Fruit fly (Drosophila melanogaster) whole organism, embryonic: Measurements from ENCODE around the gene stac.

Source experiments
- Aef1 ChIP-seq: fragments of 200-800 bp; sonication (Bioruptor generic); IDR thresholded peaks from 3 replicates; pipeline ENCODE4 v1.3.6; 2022; ENCODE audit warnings: missing biosample characterization, missing genetic modification characterization
- Atf3 ChIP-seq: fragments of 200-800 bp; sonication (Bioruptor generic); optimal IDR thresholded peaks from 3 replicates; lab custom pipeline; 2016; ENCODE audit warnings: missing biosample characterization, missing genetic modification characterization
- Atf6 ChIP-seq: fragments of 200-800 bp; sonication (Bioruptor generic); IDR thresholded peaks from 2 replicates; pipeline ENCODE4 v1.3.6; 2022; ENCODE audit warnings: missing biosample characterization, missing genetic modification characterization
- CG13123 ChIP-seq: fragments of 200-800 bp; sonication (Bioruptor generic); optimal IDR thresholded peaks from 2 replicates; lab custom pipeline; 2016; ENCODE audit warnings: missing biosample characterization, missing genetic modification characterization
- CG14965 ChIP-seq: fragments of 200-800 bp; sonication (Bioruptor generic); optimal IDR thresholded peaks from 2 replicates; lab custom pipeline; 2016; ENCODE audit warnings: missing biosample characterization, missing genetic modification characterization, borderline replicate concordance
- CG15696 ChIP-seq: fragments of 200-800 bp; sonication (Bioruptor generic); optimal IDR thresholded peaks from 2 replicates; lab custom pipeline; 2019; ENCODE audit warnings: missing biosample characterization, mild to moderate bottlenecking, missing genetic modification characterization, moderate library complexity
- CG16779 ChIP-seq: fragments of 200-800 bp; sonication (Bioruptor generic); IDR thresholded peaks from 2 replicates; pipeline ENCODE4 v1.3.6; 2022; ENCODE audit warnings: missing biosample characterization, missing genetic modification characterization
- CG16815 ChIP-seq: fragments of 200-800 bp; sonication (Bioruptor generic); optimal IDR thresholded peaks from 3 replicates; lab custom pipeline; 2017; ENCODE audit warnings: missing biosample characterization, mild to moderate bottlenecking, missing genetic modification characterization
- CG17359 ChIP-seq: fragments of 200-800 bp; sonication (Bioruptor generic); optimal IDR thresholded peaks from 3 replicates; lab custom pipeline; 2018; ENCODE audit warnings: missing biosample characterization, mild to moderate bottlenecking, missing genetic modification characterization, moderate library complexity
- CG3065 ChIP-seq: fragments of 200-800 bp; sonication (Bioruptor generic); optimal IDR thresholded peaks from 2 replicates; lab custom pipeline; 2016; ENCODE audit warnings: missing biosample characterization, missing genetic modification characterization
- CG31224 ChIP-seq: fragments of 200-800 bp; sonication (Bioruptor generic); IDR thresholded peaks from 2 replicates; pipeline ENCODE4 v1.3.6; 2022; ENCODE audit warnings: missing biosample characterization, missing genetic modification characterization
- CG34376 ChIP-seq: fragments of 200-800 bp; sonication (Bioruptor generic); optimal IDR thresholded peaks from 2 replicates; lab custom pipeline; 2018; ENCODE audit warnings: missing biosample characterization, mild to moderate bottlenecking, missing genetic modification characterization
- CG4424 ChIP-seq: fragments of 200-800 bp; sonication (Bioruptor generic); optimal IDR thresholded peaks from 3 replicates; lab custom pipeline; 2016; ENCODE audit warnings: missing biosample characterization, missing genetic modification characterization
- CG5245 ChIP-seq: fragments of 200-800 bp; sonication (Bioruptor generic); optimal IDR thresholded peaks from 3 replicates; lab custom pipeline; 2016; ENCODE audit warnings: missing biosample characterization, missing genetic modification characterization
- CG6254 ChIP-seq: fragments of 200-800 bp; sonication (Bioruptor generic); optimal IDR thresholded peaks from 3 replicates; lab custom pipeline; 2017; ENCODE audit warnings: mild to moderate bottlenecking, missing biosample characterization, missing genetic modification reagents, missing genetic modification characterization
- CG6813 ChIP-seq: fragments of 200-800 bp; sonication (Bioruptor generic); optimal IDR thresholded peaks from 2 replicates; lab custom pipeline; 2017; ENCODE audit warnings: missing biosample characterization, missing genetic modification characterization, mild to moderate bottlenecking, moderate library complexity, missing genetic modification reagents
- CG8765 ChIP-seq: fragments of 200-800 bp; sonication (Bioruptor generic); IDR thresholded peaks from 2 replicates; pipeline ENCODE4 v1.3.6; 2022; ENCODE audit warnings: missing biosample characterization, missing genetic modification characterization
- CkIIα-i1 ChIP-seq: fragments of 200-800 bp; sonication (Bioruptor generic); IDR thresholded peaks from 2 replicates; pipeline ENCODE4 v1.3.6; 2022; ENCODE audit warnings: missing biosample characterization, missing genetic modification characterization
- Dad ChIP-seq: fragments of 200-800 bp; sonication (Bioruptor generic); optimal IDR thresholded peaks from 3 replicates; lab custom pipeline; 2016; ENCODE audit warnings: missing biosample characterization, missing genetic modification characterization
- Dek ChIP-seq: fragments of 200-800 bp; sonication (Bioruptor generic); optimal IDR thresholded peaks from 3 replicates; lab custom pipeline; 2019; ENCODE audit warnings: missing biosample characterization, mild to moderate bottlenecking, missing genetic modification characterization, moderate library complexity
- Dfd ChIP-seq, 2 experiments: fragments of >200 bp; optimal IDR thresholded peaks; 2 replicates each; lab custom pipeline; 2017; ENCODE audit warnings: missing biosample characterization in 2 of 2, missing genetic modification characterization in 2 of 2
- Drgx ChIP-seq: fragments of 200-800 bp; sonication (Bioruptor generic); IDR thresholded peaks from 2 replicates; pipeline ENCODE4 v1.3.6; 2022; ENCODE audit warnings: missing biosample characterization, missing genetic modification characterization
- Ets65A ChIP-seq: fragments of 200-800 bp; sonication (Bioruptor generic); peaks from one replicate; lab custom pipeline; 2016; ENCODE audit warnings: missing biosample characterization, missing genetic modification characterization
- Ets97D ChIP-seq: fragments of 200-800 bp; sonication (Bioruptor generic); optimal IDR thresholded peaks from 3 replicates; lab custom pipeline; 2016; ENCODE audit warnings: missing biosample characterization, missing genetic modification characterization
- H15 ChIP-seq: fragments of 200-800 bp; sonication (Bioruptor generic); IDR thresholded peaks from 3 replicates; pipeline ENCODE4 v1.3.6; 2022; ENCODE audit warnings: missing biosample characterization, missing genetic modification characterization
- HLH4C ChIP-seq: fragments of 200-800 bp; sonication (Bioruptor generic); IDR thresholded peaks from 3 replicates; pipeline ENCODE4 v1.3.6; 2022; ENCODE audit warnings: missing biosample characterization, missing genetic modification characterization; ENCODE audit not compliant: partially characterized antibody
- Hr51 ChIP-seq, 2 experiments: fragments of 200-800 bp; sonication (Bioruptor generic); optimal IDR thresholded peaks; 2 replicates in 1 of 2; 3 replicates in 1 of 2; lab custom pipeline; 2016 to 2018; ENCODE audit warnings: missing biosample characterization in 2 of 2, missing genetic modification characterization in 2 of 2, mild to moderate bottlenecking in 1 of 2, moderate library complexity in 1 of 2
- Jarid2 ChIP-seq: fragments of 200-800 bp; sonication (Bioruptor generic); optimal IDR thresholded peaks from 3 replicates; lab custom pipeline; 2017; ENCODE audit warnings: mild to moderate bottlenecking, missing biosample characterization, missing genetic modification reagents, missing genetic modification characterization
- Lpt ChIP-seq: fragments of >200 bp; optimal IDR thresholded peaks from 2 replicates; lab custom pipeline; 2018; ENCODE audit warnings: missing biosample characterization, missing genetic modification characterization
- MBD-R2 ChIP-seq: fragments of 200-800 bp; sonication (Bioruptor generic); IDR thresholded peaks from 2 replicates; pipeline ENCODE4 v1.3.6; 2022; ENCODE audit warnings: missing biosample characterization, missing genetic modification characterization
- Myb ChIP-seq: fragments of 200-800 bp; sonication (Bioruptor generic); optimal IDR thresholded peaks from 2 replicates; lab custom pipeline; 2016; ENCODE audit warnings: missing biosample characterization, missing genetic modification characterization
- NfI ChIP-seq: fragments of 200-800 bp; sonication (Bioruptor generic); optimal IDR thresholded peaks from 3 replicates; lab custom pipeline; 2018; ENCODE audit warnings: missing biosample characterization, mild to moderate bottlenecking, missing genetic modification characterization, moderate library complexity
- Optix ChIP-seq: fragments of 200-800 bp; sonication (Bioruptor generic); IDR thresholded peaks from 3 replicates; pipeline ENCODE4 v1.3.6; 2022; ENCODE audit warnings: missing biosample characterization, missing genetic modification characterization
- Poxn ChIP-seq: fragments of 200-800 bp; sonication (Bioruptor generic); IDR thresholded peaks from 2 replicates; pipeline ENCODE4 v1.3.6; 2022; ENCODE audit warnings: missing biosample characterization, missing genetic modification characterization
- Sin3A ChIP-seq: fragments of >200 bp; optimal IDR thresholded peaks from 2 replicates; lab custom pipeline; 2018
- Sox102F ChIP-seq: fragments of 200-800 bp; sonication (Bioruptor generic); optimal IDR thresholded peaks from 2 replicates; lab custom pipeline; 2018; ENCODE audit warnings: missing biosample characterization, mild to moderate bottlenecking, missing genetic modification characterization, moderate library complexity
- ara ChIP-seq: fragments of 200-800 bp; sonication (Bioruptor generic); IDR thresholded peaks from 2 replicates; pipeline ENCODE4 v1.3.6; 2022; ENCODE audit warnings: missing biosample characterization, missing genetic modification characterization
- bbx ChIP-seq: fragments of 200-800 bp; sonication (Bioruptor generic); IDR thresholded peaks from 2 replicates; pipeline ENCODE4 v1.3.6; 2022; ENCODE audit warnings: missing biosample characterization, missing genetic modification characterization; ENCODE audit not compliant: partially characterized antibody
- cad ChIP-seq: fragments of >200 bp; optimal IDR thresholded peaks from 2 replicates; lab custom pipeline; 2017; ENCODE audit warnings: missing biosample characterization, missing genetic modification characterization
- en ChIP-seq: fragments of 200-800 bp; sonication (Bioruptor generic); optimal IDR thresholded peaks from 2 replicates; lab custom pipeline; 2016; ENCODE audit warnings: missing biosample characterization, missing genetic modification characterization
- fd3F ChIP-seq: fragments of 200-800 bp; sonication (Bioruptor generic); optimal IDR thresholded peaks from 2 replicates; lab custom pipeline; 2018; ENCODE audit warnings: missing biosample characterization, mild to moderate bottlenecking, missing genetic modification characterization, moderate library complexity
- gcm2 ChIP-seq: fragments of 200-800 bp; sonication (Bioruptor generic); optimal IDR thresholded peaks from 2 replicates; lab custom pipeline; 2016; ENCODE audit warnings: missing biosample characterization, missing genetic modification characterization
- gfzf ChIP-seq: fragments of 200-800 bp; sonication (Bioruptor generic); optimal IDR thresholded peaks from 2 replicates; lab custom pipeline; 2016; ENCODE audit warnings: missing biosample characterization, mild to moderate bottlenecking, missing genetic modification characterization, moderate library complexity
- jumu ChIP-seq: fragments of 200-800 bp; sonication (Bioruptor generic); optimal IDR thresholded peaks from 3 replicates; lab custom pipeline; 2016; ENCODE audit warnings: missing biosample characterization, missing genetic modification characterization
- lilli ChIP-seq: fragments of 200-800 bp; sonication (Bioruptor generic); optimal IDR thresholded peaks from 3 replicates; lab custom pipeline; 2016; ENCODE audit warnings: missing biosample characterization, missing genetic modification characterization
- onecut ChIP-seq: fragments of 200-800 bp; sonication (Bioruptor generic); IDR thresholded peaks from 2 replicates; pipeline ENCODE4 v1.3.6; 2022; ENCODE audit warnings: missing biosample characterization, missing genetic modification characterization
- otp ChIP-seq: fragments of 200-800 bp; sonication (Bioruptor generic); IDR thresholded peaks from 3 replicates; pipeline ENCODE4, ENCODE4 v1.3.6; 2022; ENCODE audit warnings: missing biosample characterization, missing genetic modification characterization
- p53 ChIP-seq: fragments of 200-800 bp; sonication (Bioruptor generic); optimal IDR thresholded peaks from 2 replicates; lab custom pipeline; 2016; ENCODE audit warnings: missing biosample characterization, missing genetic modification characterization
- pros ChIP-seq: fragments of 200-800 bp; sonication (Bioruptor generic); optimal IDR thresholded peaks from 3 replicates; lab custom pipeline; 2019; ENCODE audit warnings: missing biosample characterization, mild to moderate bottlenecking, missing genetic modification characterization, moderate library complexity
- scrt ChIP-seq: fragments of 200-800 bp; sonication (Bioruptor generic); optimal IDR thresholded peaks from 2 replicates; lab custom pipeline; 2018; ENCODE audit warnings: missing biosample characterization, mild to moderate bottlenecking, missing genetic modification characterization, moderate library complexity
- sens-2 ChIP-seq: fragments of 200-800 bp; sonication (Bioruptor generic); IDR thresholded peaks from 2 replicates; pipeline ENCODE4 v1.3.6; 2022; ENCODE audit warnings: missing biosample characterization, missing genetic modification characterization
- slp2 ChIP-seq: fragments of 200-800 bp; sonication (Bioruptor generic); optimal IDR thresholded peaks from 2 replicates; lab custom pipeline; 2016; ENCODE audit warnings: missing biosample characterization, missing genetic modification characterization
- unpg ChIP-seq: fragments of 200-800 bp; sonication (Bioruptor generic); optimal IDR thresholded peaks from 3 replicates; lab custom pipeline; 2018; ENCODE audit warnings: missing biosample characterization, mild to moderate bottlenecking, missing genetic modification characterization, moderate library complexity

stac gene

dm6 chr3R:25074558-25074964 lies 18.5 kb downstream of the stac start, which contains the start of the genes shams and CG11920 (continued):
- peak; percentile 9 for TF ChIP-seq Ets97D (GFP tag; lab: Kevin White, UChicago)
- TF ChIP-seq CG16779 (GFP tag; lab: Robert Waterston, UW) = no peak
- no peak for TF ChIP-seq Aef1 (GFP tag; lab: Robert Waterston, UW)
- TF ChIP-seq Poxn (GFP tag; lab: Robert Waterston, UW) = no peak
- TF ChIP-seq Lpt (GFP tag; lab: Kevin White, UChicago) = no peak
- TF ChIP-seq bbx = peak; percentile 33; the same call in 1 of the 2 replicates
- no peak for TF ChIP-seq Jarid2 (GFP tag; lab: Kevin White, UChicago)
- no peak for TF ChIP-seq Dad (GFP tag; lab: Kevin White, UChicago)
- no peak for TF ChIP-seq CG6254 (GFP tag; lab: Kevin White, UChicago)
- TF ChIP-seq en (GFP tag; lab: Kevin White, UChicago) = no peak
- no peak for TF ChIP-seq Atf3 (GFP tag; lab: Kevin White, UChicago)
- no peak for TF ChIP-seq fd3F (GFP tag; lab: Kevin White, UChicago)
- no peak for TF ChIP-seq CkIIα-i1 (GFP tag; lab: Robert Waterston, UW)
- no peak for TF ChIP-seq CG13123
- TF ChIP-seq gcm2 = no peak
- TF ChIP-seq otp (GFP tag; lab: Robert Waterston, UW) = no peak
- no peak for TF ChIP-seq ara (GFP tag; lab: Robert Waterston, UW)
- TF ChIP-seq Dfd (GFP tag; optimal IDR thresholded peaks at IDR 0.05; lab: Kevin White, UChicago) = no peak
- no peak for TF ChIP-seq jumu (GFP tag; lab: Kevin White, UChicago)
- peak; percentile 67 for TF ChIP-seq HLH4C (GFP tag; lab: Robert Waterston, UW)
- TF ChIP-seq Hr51 (GFP tag; optimal IDR thresholded peaks at IDR 0.05; lab: Kevin White, UChicago) = no peak
- no peak for TF ChIP-seq p53 (GFP tag; lab: Kevin White, UChicago)
- TF ChIP-seq Sin3A (lab: Kevin White, UChicago) = no peak
- no peak for TF ChIP-seq Optix (GFP tag; lab: Robert Waterston, UW)
- TF ChIP-seq CG15696 (tag; lab: Kevin White, UChicago) = no peak
- no peak for TF ChIP-seq scrt (GFP tag; lab: Kevin White, UChicago)
- TF ChIP-seq gfzf (GFP tag; lab: Kevin White, UChicago) = no peak
- TF ChIP-seq Ets65A (GFP tag; lab: Kevin White, UChicago) = no peak
- peak; percentile 29 for TF ChIP-seq unpg (GFP tag; lab: Kevin White, UChicago)
- no peak for TF ChIP-seq Drgx (GFP tag; lab: Robert Waterston, UW)
- TF ChIP-seq CG5245 (GFP tag; lab: Kevin White, UChicago) = no peak
- TF ChIP-seq Sox102F (GFP tag; lab: Kevin White, UChicago) = no peak
- peak; percentile 29 for TF ChIP-seq lilli (GFP tag; lab: Kevin White, UChicago)
- no peak for TF ChIP-seq pros (GFP tag; lab: Kevin White, UChicago)
- no peak for TF ChIP-seq Myb (GFP tag; lab: Kevin White, UChicago)
- no peak for TF ChIP-seq slp2
- no peak for TF ChIP-seq CG14965 (GFP tag; lab: Kevin White, UChicago)
- TF ChIP-seq CG8765 (GFP tag; lab: Robert Waterston, UW) = no peak
- no peak for TF ChIP-seq CG4424 (GFP tag; lab: Kevin White, UChicago)
- TF ChIP-seq H15 (GFP tag; lab: Robert Waterston, UW) = no peak
- TF ChIP-seq CG31224 (GFP tag; lab: Robert Waterston, UW) = no peak
- no peak for TF ChIP-seq Atf6 (GFP tag; lab: Robert Waterston, UW)
- no peak for TF ChIP-seq onecut (GFP tag; lab: Robert Waterston, UW)
- no peak for TF ChIP-seq NfI (GFP tag; lab: Kevin White, UChicago)
- TF ChIP-seq CG34376 (GFP tag; lab: Kevin White, UChicago) = no peak
- no peak for TF ChIP-seq CG6813 (GFP tag; lab: Kevin White, UChicago)
- peak; percentile 62; the same call in 1 of the 2 replicates for TF ChIP-seq MBD-R2 (GFP tag; lab: Robert Waterston, UW)
- TF ChIP-seq CG16815 (GFP tag; lab: Kevin White, UChicago) = no peak
- no peak for TF ChIP-seq sens-2 (GFP tag; lab: Robert Waterston, UW)
- no peak for TF ChIP-seq Dek (tag; lab: Kevin White, UChicago)
- no peak for TF ChIP-seq CG3065 (GFP tag; lab: Kevin White, UChicago)
- TF ChIP-seq CG17359 (tag; lab: Kevin White, UChicago) = no peak
- TF ChIP-seq cad = no peak
